Fruit fly (Drosophila melanogaster): Measurements from ENCODE around the gene CG34164.

Gene CG34164

DNA sequence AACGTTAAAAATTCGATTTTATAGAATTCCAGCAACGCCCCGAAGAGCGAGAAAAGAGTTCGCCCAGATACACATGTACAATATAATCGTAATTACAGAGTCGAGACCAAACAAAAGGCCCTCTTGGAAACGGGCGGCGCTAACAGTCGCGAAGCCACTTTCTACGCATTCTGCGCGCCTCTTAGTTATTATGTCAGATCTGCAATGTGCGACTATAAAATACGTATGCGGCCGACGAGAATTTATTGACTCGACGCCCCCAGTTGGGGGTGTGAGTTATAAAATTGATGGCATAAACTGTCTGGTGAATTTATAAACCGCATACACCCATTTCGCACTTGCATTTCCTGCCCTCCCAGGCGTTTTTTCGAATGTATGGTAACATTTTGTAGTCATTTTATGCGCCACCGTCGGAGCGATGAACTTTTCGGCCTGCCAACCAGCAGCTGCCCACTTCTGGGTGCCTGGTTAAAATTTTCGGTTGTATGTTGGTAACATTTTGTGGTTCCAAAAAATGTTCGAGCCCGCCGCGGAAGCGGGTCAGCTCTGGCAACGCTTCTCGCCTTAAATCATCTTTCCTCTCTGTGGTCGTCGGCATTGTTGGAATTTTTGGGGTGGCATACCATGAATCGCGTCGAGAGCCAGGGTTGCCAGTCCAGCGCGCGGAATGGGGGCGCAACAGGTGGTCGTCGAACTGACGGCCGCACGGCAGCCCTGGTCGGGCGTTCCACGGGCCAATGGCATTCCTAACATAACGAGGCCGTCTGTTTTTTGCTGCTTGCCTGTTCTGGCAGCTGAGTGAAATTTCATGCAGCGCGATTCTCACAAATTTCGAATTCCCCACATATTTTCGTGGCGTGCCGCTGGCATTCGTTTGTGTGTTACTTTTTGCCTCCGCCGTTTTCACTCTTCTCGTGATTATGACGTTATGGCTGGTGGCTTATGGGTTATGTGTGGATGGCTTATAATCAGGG lies 44.2 kb upstream of the CG34164 start (continued):
- TF ChIP-seq Sox14 (GFP tag; optimal IDR thresholded peaks at IDR 0.05) (peak; percentile 71), Eip78C (GFP tag) (peak; percentile 86), Ets96B (tag; optimal IDR thresholded peaks at IDR 0.05) (peak; percentile 54), vri (GFP tag; optimal IDR thresholded peaks at IDR 0.05) (no peak), topi (GFP tag; optimal IDR thresholded peaks at IDR 0.05) (peak; percentile 80), ss (GFP tag; optimal IDR thresholded peaks at IDR 0.05) (peak; percentile 75 to 78), CG32006 (GFP tag; optimal IDR thresholded peaks at IDR 0.05) (peak; percentile 5), CG6276 (GFP tag; optimal IDR thresholded peaks at IDR 0.05) (peak; percentile 39), Met (GFP tag; optimal IDR thresholded peaks at IDR 0.05) (peak; percentile 85), CG11762 (GFP tag; optimal IDR thresholded peaks at IDR 0.05; ENCODE audit: insufficient read depth) (peak; percentile 21), net (GFP tag; optimal IDR thresholded peaks at IDR 0.05) (peak; percentile 89), acj6 (GFP tag; optimal IDR thresholded peaks at IDR 0.05) (peak; percentile 22), cyc (GFP tag; optimal IDR thresholded peaks at IDR 0.05) (peak; percentile 87), CG8119 (GFP tag; IDR thresholded peaks at IDR 0.05) (no peak), fd85E (GFP tag; optimal IDR thresholded peaks at IDR 0.05) (no peak), CG6808 (GFP tag; optimal IDR thresholded peaks at IDR 0.05) (peak; percentile 69), CG9139 (GFP tag; optimal IDR thresholded peaks at IDR 0.05) (peak; percentile 56), CG16779 (tag; optimal IDR thresholded peaks at IDR 0.05) (peak; percentile 53), pdm3 (GFP tag; optimal IDR thresholded peaks at IDR 0.05) (peak; percentile 52)

DNA sequence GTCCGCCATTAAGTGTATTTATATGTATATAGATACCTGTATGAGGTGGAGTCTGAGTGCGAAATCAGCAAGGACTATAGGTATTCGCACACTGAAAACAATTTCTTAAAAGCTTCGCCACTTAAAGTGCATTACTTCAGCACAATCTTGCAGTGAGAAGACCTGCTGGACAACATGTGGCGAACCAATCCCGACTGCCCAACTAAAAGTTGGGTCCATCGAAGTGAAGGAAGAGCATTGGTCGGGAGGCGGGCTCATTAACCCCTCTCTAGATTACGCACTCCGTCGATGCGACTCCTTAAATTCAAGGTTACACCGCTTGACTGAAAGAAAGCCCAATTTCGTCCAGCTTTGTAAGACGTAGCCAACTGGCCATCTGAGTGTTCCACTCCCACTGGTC lies 42.9 kb upstream of the CG34164 start:
- TF ChIP-seq Hr39 (GFP tag; optimal IDR thresholded peaks at IDR 0.05) (peak; percentile 53), vri (GFP tag; optimal IDR thresholded peaks at IDR 0.05) (no peak), CG31627 (GFP tag; optimal IDR thresholded peaks at IDR 0.05) (peak; percentile 41), net (GFP tag; optimal IDR thresholded peaks at IDR 0.05) (no peak), Hr4 (GFP tag; optimal IDR thresholded peaks at IDR 0.05) (no peak), CG3032 (tag; optimal IDR thresholded peaks at IDR 0.05) (peak; percentile 17), salr (GFP tag; optimal IDR thresholded peaks at IDR 0.05) (peak in 1 of 2 experiments; percentile 10), CG6163 (GFP tag; IDR thresholded peaks at IDR 0.05) (peak; percentile 30; the same call in 2 of the 3 replicates), Hr38 (GFP tag; optimal IDR thresholded peaks at IDR 0.05) (no peak), CG8319 (GFP tag; optimal IDR thresholded peaks at IDR 0.05) (no peak), Sox15 (GFP tag; optimal IDR thresholded peaks at IDR 0.05) (no peak), CG1621 (tag; optimal IDR thresholded peaks at IDR 0.05) (peak; percentile 32), eg (GFP tag; IDR thresholded peaks at IDR 0.05) (no peak), CG3919 (GFP tag; optimal IDR thresholded peaks at IDR 0.05) (no peak), spab (GFP tag; optimal IDR thresholded peaks at IDR 0.05) (no peak), CG7368 (GFP tag; optimal IDR thresholded peaks at IDR 0.05) (no peak), ss (GFP tag; optimal IDR thresholded peaks at IDR 0.05) (no peak), lz (GFP tag; optimal IDR thresholded peaks at IDR 0.05) (peak; percentile 27), OdsH (GFP tag; optimal IDR thresholded peaks at IDR 0.05) (peak; percentile 29), CG16779 (tag; optimal IDR thresholded peaks at IDR 0.05) (no peak), achi (GFP tag; optimal IDR thresholded peaks at IDR 0.05) (peak; percentile 1), CG11762 (GFP tag; optimal IDR thresholded peaks at IDR 0.05; ENCODE audit: insufficient read depth) (no peak), CG8119 (GFP tag; IDR thresholded peaks at IDR 0.05) (no peak), Sox14 (GFP tag; optimal IDR thresholded peaks at IDR 0.05) (peak; percentile 19), Sox102F (GFP tag; optimal IDR thresholded peaks at IDR 0.05) (peak; percentile 33), CG6808 (GFP tag; optimal IDR thresholded peaks at IDR 0.05) (no peak), fd59A (GFP tag; optimal IDR thresholded peaks at IDR 0.05) (no peak), fkh (GFP tag; optimal IDR thresholded peaks at IDR 0.05) (no peak), CG32006 (GFP tag; optimal IDR thresholded peaks at IDR 0.05) (no peak), Gug (GFP tag; IDR thresholded peaks at IDR 0.05) (no peak), Eip93F (GFP tag; optimal IDR thresholded peaks at IDR 0.05) (no peak), CG10631 (GFP tag; optimal IDR thresholded peaks at IDR 0.05) (peak; percentile 48), cyc (GFP tag; optimal IDR thresholded peaks at IDR 0.05) (peak; percentile 34), dsx (GFP tag; optimal IDR thresholded peaks at IDR 0.05; ENCODE audit: poor library complexity, severe bottlenecking) (no peak), CG8632 (GFP tag; optimal IDR thresholded peaks at IDR 0.05) (no peak), Ets96B (tag; optimal IDR thresholded peaks at IDR 0.05) (peak; percentile 16), CG9139 (GFP tag; optimal IDR thresholded peaks at IDR 0.05) (no peak), CG6276 (GFP tag; optimal IDR thresholded peaks at IDR 0.05) (no peak), Ets21C (GFP tag; optimal IDR thresholded peaks at IDR 0.05) (no peak), CG34406 (GFP tag; optimal IDR thresholded peaks at IDR 0.05) (no peak)

Measured in whole organism, prepupa.